Fruit fly (Drosophila melanogaster) whole organism, wandering third instar larva: ENCODE results near the gene Gli.

Experiments used
- pan ChIP-seq: fragments of >200 bp; optimal IDR thresholded peaks from 2 replicates; lab custom pipeline; 2017
- psq ChIP-seq: fragments of 200-800 bp; sonication (Bioruptor generic); optimal IDR thresholded peaks from 3 replicates; lab custom pipeline; 2017; ENCODE audit warnings: missing biosample characterization, mild to moderate bottlenecking, missing genetic modification characterization, moderate library complexity

dm6 chr2L:15760666-15761065 lies 1.9 kb downstream of the Gli start:
- TF ChIP-seq psq = no peak
- no peak for TF ChIP-seq pan (lab: Kevin White, UChicago)
